Worm (Caenorhabditis elegans) whole organism, early embryonic: Measurements from ENCODE around the gene ZK418.5.

Experiments used
- ama-1 ChIP-seq: fragments of 150-350 bp; optimal IDR thresholded peaks from 2 replicates; lab custom pipeline; 2014
- ceh-13 ChIP-seq: fragments of 200-800 bp; sonication (Bioruptor generic); optimal IDR thresholded peaks from 2 replicates; lab custom pipeline; 2018; ENCODE audit warnings: mild to moderate bottlenecking, missing genetic modification characterization, missing compliant biosample characterization
- ceh-36 ChIP-seq: sonication (generic microtip); optimal IDR thresholded peaks from 2 replicates; lab custom pipeline; 2016; ENCODE audit warnings: missing genetic modification characterization, inconsistent platforms, missing compliant biosample characterization
- flt-1 ChIP-seq: fragments of 200-800 bp; sonication (Bioruptor generic); IDR thresholded peaks from 2 replicates; pipeline ENCODE4 v1.3.6; 2022; ENCODE audit warnings: missing genetic modification characterization, missing compliant biosample characterization
- pes-1 ChIP-seq: fragments of 200-800 bp; sonication (Bioruptor generic); IDR thresholded peaks from 2 replicates; pipeline ENCODE4 v1.3.6; 2022; ENCODE audit warnings: missing genetic modification reagents, missing genetic modification characterization, missing compliant biosample characterization

ce11 chrIII:7111793-7112192 lies 38.1 kb upstream of the ZK418.5 start, which contains the start of gene B0280.7:
- TF ChIP-seq flt-1 (GFP tag; lab: Robert Waterston, UW) (no peak), ama-1 (lab: Kevin White, UChicago) (no peak), ceh-36 (tag; lab: Kevin White, UChicago) (no peak), pes-1 (GFP tag; lab: Robert Waterston, UW) (no peak), ceh-13 (no peak)
